Worm (Caenorhabditis elegans): ENCODE data around the gene T23B12.11.
A peak's percentile ranks its signal among the peaks of the same experiment; 100 is the strongest.

T23B12.11 gene

ce11 chrV:8462074-8462473 lies 6.9 kb downstream of the T23B12.11 start, which contains the start of the genes dnj-22 and natc-1:
TSS of gene dnj-22 (minus strand) at chrV:8462120.
TSS of gene natc-1 (plus strand) at chrV:8462359.
- no peak for TF ChIP-seq nhr-2 (tag; optimal IDR thresholded peaks at IDR 0.05)
- no peak for TF ChIP-seq bed-3 (GFP tag; optimal IDR thresholded peaks at IDR 0.05)
- peak; percentile 67 for TF ChIP-seq nhr-237 (tag; optimal IDR thresholded peaks at IDR 0.05)
- TF ChIP-seq mls-2 (tag; optimal IDR thresholded peaks at IDR 0.05) = no peak
- peak; percentile 19 for TF ChIP-seq lin-13 (tag; optimal IDR thresholded peaks at IDR 0.05)
- TF ChIP-seq M03D4.4 (tag; optimal IDR thresholded peaks at IDR 0.05) = no peak
- TF ChIP-seq ham-2 (GFP tag; optimal IDR thresholded peaks at IDR 0.05) = no peak
- TF ChIP-seq unc-62 (GFP tag; optimal IDR thresholded peaks at IDR 0.05) = no peak
- TF ChIP-seq cnd-1 (tag; optimal IDR thresholded peaks at IDR 0.05) = no peak
- peak; percentile 24 for TF ChIP-seq ceh-39 (tag; optimal IDR thresholded peaks at IDR 0.05)
- no peak for TF ChIP-seq sem-2 (GFP tag; optimal IDR thresholded peaks at IDR 0.05)
- TF ChIP-seq elt-3 (tag; optimal IDR thresholded peaks at IDR 0.05) = no peak
- peak; percentile 96 for TF ChIP-seq ces-1 (GFP tag; optimal IDR thresholded peaks at IDR 0.05)
- no peak for TF ChIP-seq blmp-1 (tag; optimal IDR thresholded peaks at IDR 0.05)
- TF ChIP-seq sptf-1 (tag; optimal IDR thresholded peaks at IDR 0.05) = no peak
- no peak for TF ChIP-seq hlh-1 (tag; optimal IDR thresholded peaks at IDR 0.05)
- TF ChIP-seq unc-120 (tag; optimal IDR thresholded peaks at IDR 0.05; ENCODE audit: poor library complexity, severe bottlenecking) = no peak
- TF ChIP-seq ceh-83 (GFP tag; optimal IDR thresholded peaks at IDR 0.05) = no peak
- no peak for TF ChIP-seq flh-1 (GFP tag; optimal IDR thresholded peaks at IDR 0.05)
- no peak for TF ChIP-seq unc-39 (tag; optimal IDR thresholded peaks at IDR 0.05)
- TF ChIP-seq pha-4 (tag; optimal IDR thresholded peaks at IDR 0.05) = peak; percentile 91
- no peak for TF ChIP-seq mep-1 (tag; optimal IDR thresholded peaks at IDR 0.05)
- TF ChIP-seq snpc-4 (tag; optimal IDR thresholded peaks at IDR 0.05) = no peak
- TF ChIP-seq drap-1 (GFP tag; optimal IDR thresholded peaks at IDR 0.05) = no peak
- TF ChIP-seq ztf-11 (tag; optimal IDR thresholded peaks at IDR 0.05) = no peak
- TF ChIP-seq mab-5 (tag; optimal IDR thresholded peaks at IDR 0.05) = peak; percentile 24
- TF ChIP-seq nhr-76 (tag; optimal IDR thresholded peaks at IDR 0.05) = no peak
- no peak for TF ChIP-seq elt-1 (tag; optimal IDR thresholded peaks at IDR 0.05; ENCODE audit: borderline replicate concordance, insufficient read depth)
- TF ChIP-seq zip-8 (tag; optimal IDR thresholded peaks at IDR 0.05) = no peak
- no peak for TF ChIP-seq nhr-28 (tag; optimal IDR thresholded peaks at IDR 0.05)
- no peak for TF ChIP-seq tbx-8 (GFP tag; optimal IDR thresholded peaks at IDR 0.05)
- TF ChIP-seq lin-32 (GFP tag; optimal IDR thresholded peaks at IDR 0.05) = no peak
- no peak for TF ChIP-seq nhr-12 (tag; optimal IDR thresholded peaks at IDR 0.05)
- TF ChIP-seq ceh-43 (GFP tag; optimal IDR thresholded peaks at IDR 0.05) = no peak
- TF ChIP-seq lsy-2 (tag; optimal IDR thresholded peaks at IDR 0.05) = peak; percentile 56

ce11 chrV:8465386-8465785 lies 10.2 kb downstream of the T23B12.11 start, which contains the start of gene mrps-2:
TSS of gene mrps-2 (plus strand) at chrV:8465686.
- TF ChIP-seq nhr-28 (tag; optimal IDR thresholded peaks at IDR 0.05) (no peak), sem-2 (GFP tag; optimal IDR thresholded peaks at IDR 0.05) (no peak), mep-1 (tag; optimal IDR thresholded peaks at IDR 0.05) (no peak), lin-13 (tag; optimal IDR thresholded peaks at IDR 0.05) (no peak), mab-5 (tag; optimal IDR thresholded peaks at IDR 0.05) (no peak), mls-2 (tag; optimal IDR thresholded peaks at IDR 0.05) (no peak), nhr-76 (tag; optimal IDR thresholded peaks at IDR 0.05) (no peak), zip-8 (tag; optimal IDR thresholded peaks at IDR 0.05) (no peak), ces-1 (GFP tag; optimal IDR thresholded peaks at IDR 0.05) (no peak), nhr-2 (tag; optimal IDR thresholded peaks at IDR 0.05) (no peak), nhr-237 (tag; optimal IDR thresholded peaks at IDR 0.05) (no peak), hlh-1 (tag; optimal IDR thresholded peaks at IDR 0.05) (no peak), ceh-83 (GFP tag; optimal IDR thresholded peaks at IDR 0.05) (no peak), pha-4 (tag; optimal IDR thresholded peaks at IDR 0.05) (no peak), elt-1 (tag; optimal IDR thresholded peaks at IDR 0.05; ENCODE audit: borderline replicate concordance, insufficient read depth) (no peak), blmp-1 (tag; optimal IDR thresholded peaks at IDR 0.05) (no peak), M03D4.4 (tag; optimal IDR thresholded peaks at IDR 0.05) (no peak)

- TF ChIP-seq ces-1 (GFP tag; optimal IDR thresholded peaks at IDR 0.05) (no peak), mab-5 (tag; optimal IDR thresholded peaks at IDR 0.05) (no peak), nhr-2 (tag; optimal IDR thresholded peaks at IDR 0.05) (no peak), ceh-43 (GFP tag; optimal IDR thresholded peaks at IDR 0.05) (no peak), hlh-1 (tag; optimal IDR thresholded peaks at IDR 0.05) (no peak), nhr-28 (tag; optimal IDR thresholded peaks at IDR 0.05) (no peak), ceh-39 (tag; optimal IDR thresholded peaks at IDR 0.05) (no peak), ceh-83 (GFP tag; optimal IDR thresholded peaks at IDR 0.05) (no peak)
Measured at ce11 chrV:8467031-8467430, 11.8 kb downstream of the T23B12.11 start, which contains the start of gene mrpl-4. TSS of gene mrpl-4 (plus strand) at chrV:8467265.
